Worm (Caenorhabditis elegans) whole organism, L2 larva: Measurements from ENCODE around the gene ttm-1.

Experiments
- R02D3.7 ChIP-seq: fragments of 150-350 bp; optimal IDR thresholded peaks from 2 replicates; lab custom pipeline; 2014; ENCODE audit warnings: missing biosample characterization, missing genetic modification characterization
- alr-1 ChIP-seq: fragments of 150-350 bp; optimal IDR thresholded peaks from 2 replicates; lab custom pipeline; 2014; ENCODE audit warnings: missing biosample characterization, missing genetic modification characterization
- elt-3 ChIP-seq: sonication (generic microtip); optimal IDR thresholded peaks from 2 replicates; lab custom pipeline; 2017; ENCODE audit warnings: missing biosample characterization, missing genetic modification characterization
- lin-39 ChIP-seq: fragments of 150-350 bp; optimal IDR thresholded peaks from 2 replicates; lab custom pipeline; 2014; ENCODE audit warnings: missing biosample characterization, missing genetic modification reagents, missing genetic modification characterization
- nhr-11 ChIP-seq: fragments of 150-350 bp; optimal IDR thresholded peaks from 2 replicates; lab custom pipeline; 2014; ENCODE audit warnings: missing biosample characterization, missing genetic modification characterization
- nhr-6 ChIP-seq: fragments of 150-350 bp; optimal IDR thresholded peaks from 2 replicates; lab custom pipeline; 2014; ENCODE audit warnings: missing biosample characterization, missing genetic modification characterization

- TF ChIP-seq elt-3 (tag; lab: Kevin White, UChicago) (no peak), alr-1 (tag; lab: Kevin White, UChicago) (no peak), nhr-11 (tag; lab: Kevin White, UChicago) (no peak), lin-39 (tag; lab: Kevin White, UChicago) (no peak), R02D3.7 (tag; lab: Kevin White, UChicago) (no peak), nhr-6 (no peak)
Measured at ce11 chrIII:12925947-12926607, 40.7 kb downstream of the ttm-1 start, which contains the start of the genes npp-25 and mrps-10.
